Worm (Caenorhabditis elegans) whole organism, early embryonic: Measurements from ENCODE around the gene pxf-1.

ENCODE experiments used
- ama-1 ChIP-seq: fragments of 150-350 bp; optimal IDR thresholded peaks from 2 replicates; lab custom pipeline; 2014
- hmg-4 ChIP-seq: fragments of 200-800 bp; sonication (Bioruptor generic); optimal IDR thresholded peaks from 2 replicates; lab custom pipeline; 2018; ENCODE audit warnings: mild to moderate bottlenecking, missing genetic modification characterization, missing compliant biosample characterization
- hnd-1 ChIP-seq: sonication (generic microtip); optimal IDR thresholded peaks from 2 replicates; lab custom pipeline; 2016; ENCODE audit warnings: missing genetic modification characterization, missing compliant biosample characterization
- pes-1 ChIP-seq: fragments of 200-800 bp; sonication (Bioruptor generic); IDR thresholded peaks from 2 replicates; pipeline ENCODE4 v1.3.6; 2022; ENCODE audit warnings: missing genetic modification reagents, missing genetic modification characterization, missing compliant biosample characterization

- TF ChIP-seq ama-1 (lab: Kevin White, UChicago) = no peak
- TF ChIP-seq pes-1 (GFP tag; lab: Robert Waterston, UW) = no peak
- TF ChIP-seq hnd-1 = no peak
- no peak for TF ChIP-seq hmg-4 (GFP tag; lab: Kevin White, UChicago)
These were observed 44.2 kb downstream of the pxf-1 start, which contains the start of gene glt-3 for ce11 chrIV:10129957-10130356.
